Fruit fly (Drosophila melanogaster): ENCODE measurements around the gene ClpP.

The ClpP gene

DNA sequence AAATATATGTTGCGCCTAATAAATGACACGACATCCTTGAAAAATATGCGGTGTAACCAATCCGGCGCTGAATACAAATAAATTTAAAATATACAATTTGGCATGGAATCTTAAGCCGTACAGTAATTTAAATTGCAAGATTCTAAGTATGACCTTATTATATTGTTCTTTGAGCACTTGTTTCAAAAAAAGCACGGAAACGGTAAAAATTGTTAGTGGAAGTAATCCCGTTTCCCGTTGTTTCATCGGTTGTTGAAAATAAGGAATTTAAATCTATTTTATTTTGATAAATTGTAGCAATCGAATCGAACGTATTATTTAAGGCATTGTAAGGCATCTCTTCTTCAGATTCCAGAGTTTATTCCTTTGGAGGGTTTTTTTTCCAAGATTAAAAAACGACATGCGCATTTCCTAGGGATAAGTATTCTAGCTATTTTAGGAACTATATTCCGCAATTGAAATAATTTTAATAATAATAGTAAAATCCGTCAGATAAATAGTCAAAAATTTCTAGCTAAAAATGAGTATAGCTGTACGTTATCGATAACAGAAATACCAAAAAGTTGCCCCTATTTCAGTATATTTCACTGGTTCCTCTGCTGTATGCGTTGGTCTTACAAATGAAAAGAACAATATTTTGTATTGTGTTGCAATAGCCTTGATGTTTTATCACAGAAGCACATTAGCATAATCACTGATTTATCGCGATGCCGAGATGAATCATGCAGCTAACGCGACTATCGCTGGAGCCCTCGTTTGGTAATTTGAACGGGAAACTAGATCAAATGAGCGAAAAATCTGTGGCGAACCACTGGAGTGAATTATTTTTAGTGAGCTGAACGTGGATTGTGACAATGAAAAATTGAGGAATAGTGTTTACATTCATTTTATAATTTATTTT, 23.3 kb upstream of the ClpP start, which contains the start of gene GATAd:
Gene GATAd, plus strand, starts transcription at position 644 of the 901 bp plus-strand sequence.
- peak in 1 of 2 experiments; percentile 1 for TF ChIP-seq CTCF (optimal IDR thresholded peaks at IDR 0.05)
- TF ChIP-seq CG8478 (optimal IDR thresholded peaks at IDR 0.05): no peak

DNA sequence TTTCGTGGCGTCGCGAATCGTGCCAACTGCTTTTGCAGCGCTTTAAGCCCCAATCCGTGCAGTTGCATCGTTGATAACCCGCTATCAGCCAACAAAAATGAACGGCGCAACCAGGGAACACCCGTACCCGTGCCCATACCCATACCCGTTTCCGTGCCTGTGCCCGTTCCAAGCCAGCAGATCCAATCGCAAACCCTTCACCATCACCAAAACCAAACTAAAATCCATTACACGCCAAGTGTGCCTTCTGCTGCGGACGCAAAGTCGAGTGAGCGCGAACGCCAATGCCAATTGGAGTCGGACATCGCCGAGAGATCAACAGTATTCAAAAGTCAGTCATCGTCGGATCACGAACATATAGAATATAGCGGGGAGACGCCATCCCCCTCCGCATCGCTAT, 22.4 kb upstream of the ClpP start:
- no peak for TF ChIP-seq CG8478 (optimal IDR thresholded peaks at IDR 0.05)
- TF ChIP-seq CTCF (optimal IDR thresholded peaks at IDR 0.05): no peak

DNA sequence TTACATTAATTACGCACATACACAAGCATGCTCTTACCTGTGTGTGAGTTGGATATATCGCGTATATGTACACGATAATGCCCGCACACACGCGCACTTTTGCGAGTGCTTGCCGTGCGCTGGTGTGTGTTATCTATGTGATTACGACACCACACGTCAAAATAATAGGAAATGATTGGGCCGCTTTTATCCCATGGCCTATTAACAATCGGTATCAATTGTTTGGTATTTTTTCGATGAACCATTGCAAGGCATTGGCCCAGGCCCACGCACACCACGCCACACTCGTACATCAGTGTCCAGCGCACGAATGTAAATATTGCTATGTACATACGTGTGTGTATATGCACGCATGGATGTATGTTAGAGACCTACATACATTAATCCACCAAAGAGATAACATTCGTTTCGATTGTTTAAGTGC, 21.7 kb upstream of the ClpP start:
- TF ChIP-seq CTCF (optimal IDR thresholded peaks at IDR 0.05): no peak
- TF ChIP-seq CG8478 (optimal IDR thresholded peaks at IDR 0.05): no peak

DNA sequence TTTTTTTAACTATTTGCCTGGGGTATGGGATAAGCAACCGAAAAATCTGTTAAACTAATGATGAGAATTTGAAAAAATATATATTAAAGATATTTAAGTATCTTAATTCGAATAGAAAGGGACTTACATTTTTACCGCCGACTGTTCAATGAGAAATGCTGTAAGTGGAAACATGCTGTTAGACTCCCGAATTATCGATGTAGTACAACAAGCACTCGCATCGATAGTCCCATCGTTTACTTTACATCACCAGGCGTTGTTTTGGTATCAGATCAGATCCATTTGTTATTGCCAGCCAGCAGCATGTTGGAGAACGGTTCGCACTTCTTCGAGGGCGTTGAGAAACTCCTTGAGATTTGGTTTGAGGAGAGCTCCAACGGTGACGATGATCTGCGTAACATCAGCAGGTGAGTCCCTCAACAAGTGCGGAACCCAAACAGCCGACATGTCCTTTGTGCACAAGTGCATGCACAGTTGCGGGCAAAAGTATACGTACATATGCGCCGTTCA, 17.3 kb upstream of the ClpP start, which contains the start of gene SamDC:
Gene SamDC, plus strand, starts transcription at position 246 of the 510 bp plus-strand sequence.
- TF ChIP-seq CG8478 (optimal IDR thresholded peaks at IDR 0.05) (no peak), CTCF (optimal IDR thresholded peaks at IDR 0.05) (peak in 1 of 2 experiments; percentile 15)

DNA sequence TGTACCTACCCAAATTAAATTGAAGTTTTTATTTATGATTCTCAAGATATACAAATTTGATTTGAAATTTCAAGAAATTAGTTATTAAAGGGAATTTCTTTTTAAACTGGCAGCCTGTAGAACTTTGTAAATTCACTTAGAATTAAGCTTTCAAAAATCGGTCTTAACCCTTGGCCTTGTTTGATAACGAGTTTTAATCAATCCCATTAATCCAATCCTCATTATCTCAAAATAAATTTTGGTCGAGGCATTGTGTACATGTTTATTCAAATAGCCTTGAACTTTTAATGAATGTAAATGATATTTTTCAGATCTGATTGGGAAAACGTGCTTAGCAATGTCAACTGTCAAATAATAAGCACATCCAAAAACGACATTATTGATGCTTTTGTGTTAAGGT, 16.8 kb upstream of the ClpP start:
- TF ChIP-seq CG8478 (optimal IDR thresholded peaks at IDR 0.05): no peak
- TF ChIP-seq CTCF (optimal IDR thresholded peaks at IDR 0.05): no peak

DNA sequence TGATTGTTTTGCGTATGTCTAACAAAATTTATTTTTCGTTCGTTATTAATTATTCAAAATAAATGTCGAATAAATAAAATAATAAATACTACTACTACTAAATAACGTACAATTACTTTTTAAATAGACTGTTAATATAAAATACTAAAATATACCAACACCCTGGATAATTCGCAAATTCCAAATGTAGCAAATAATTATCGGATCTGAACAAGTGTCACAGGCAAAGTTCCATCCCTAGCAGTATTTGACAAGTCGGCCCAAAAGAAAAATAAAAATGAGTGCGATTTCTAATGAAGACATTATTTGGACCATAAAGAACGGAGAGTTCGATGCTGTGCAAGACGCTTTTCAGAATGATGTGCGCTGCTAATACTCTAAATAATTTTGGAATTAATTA, 15.2 kb upstream of the ClpP start, which contains the start of gene CG31715:
Gene CG31715, plus strand, starts transcription at position 212 of the 400 bp plus-strand sequence.
- TF ChIP-seq CG8478 (optimal IDR thresholded peaks at IDR 0.05) (no peak), CTCF (optimal IDR thresholded peaks at IDR 0.05) (no peak)

DNA sequence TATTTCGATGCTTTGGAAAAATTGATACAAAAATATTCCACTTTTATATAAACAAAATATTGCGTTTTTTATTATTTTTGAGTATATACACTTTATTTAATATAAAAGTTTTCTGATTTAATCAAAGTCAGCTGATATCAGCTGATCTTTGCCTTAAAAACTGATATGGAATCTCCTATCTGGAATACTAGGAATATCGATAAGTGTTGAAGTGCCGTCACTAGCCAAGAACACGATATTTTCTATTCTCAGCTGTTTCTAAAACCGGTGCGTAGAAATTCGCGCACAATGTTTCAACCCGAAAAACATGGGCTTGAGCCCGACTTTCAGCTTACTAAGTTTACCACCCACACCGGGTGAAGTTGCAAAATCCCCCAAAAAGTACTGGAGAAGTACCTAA, 14.1 kb upstream of the ClpP start, which contains the start of gene Sps2:
Gene Sps2, plus strand, starts transcription at position 124 of the 400 bp plus-strand sequence.
- TF ChIP-seq CG8478 (optimal IDR thresholded peaks at IDR 0.05) (no peak), CTCF (optimal IDR thresholded peaks at IDR 0.05) (no peak)

DNA sequence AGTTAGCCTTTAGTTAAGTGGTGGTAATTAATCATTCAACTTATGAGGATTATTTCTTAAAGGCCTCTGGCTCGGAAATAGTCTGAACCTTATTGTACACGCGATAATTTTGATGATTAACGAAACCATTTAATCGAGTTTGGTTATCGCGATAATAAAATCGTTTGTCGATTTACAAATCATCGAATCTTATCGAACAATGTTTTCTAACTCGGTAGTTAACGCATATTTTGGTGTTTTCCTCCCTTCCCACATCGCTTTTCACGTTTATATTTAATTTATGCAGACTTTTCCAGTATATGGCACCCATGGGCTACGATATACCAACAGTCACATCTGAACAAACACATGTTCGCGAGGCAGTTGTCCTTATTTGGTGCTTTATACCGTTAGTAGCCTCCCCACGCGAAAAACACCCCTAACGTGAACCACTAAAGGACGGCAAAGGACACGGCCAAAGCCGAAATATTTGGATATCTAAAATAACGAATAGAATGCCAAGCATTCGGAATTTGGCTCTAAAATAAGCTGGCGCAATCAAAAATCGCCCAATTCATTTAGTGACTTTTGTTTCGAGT, 12.5 kb upstream of the ClpP start, which contains the start of gene Frmd5:
Gene Frmd5, plus strand, starts transcription at position 414 of the 578 bp plus-strand sequence.
- TF ChIP-seq CTCF (optimal IDR thresholded peaks at IDR 0.05) (no peak), CG8478 (optimal IDR thresholded peaks at IDR 0.05) (no peak)

DNA sequence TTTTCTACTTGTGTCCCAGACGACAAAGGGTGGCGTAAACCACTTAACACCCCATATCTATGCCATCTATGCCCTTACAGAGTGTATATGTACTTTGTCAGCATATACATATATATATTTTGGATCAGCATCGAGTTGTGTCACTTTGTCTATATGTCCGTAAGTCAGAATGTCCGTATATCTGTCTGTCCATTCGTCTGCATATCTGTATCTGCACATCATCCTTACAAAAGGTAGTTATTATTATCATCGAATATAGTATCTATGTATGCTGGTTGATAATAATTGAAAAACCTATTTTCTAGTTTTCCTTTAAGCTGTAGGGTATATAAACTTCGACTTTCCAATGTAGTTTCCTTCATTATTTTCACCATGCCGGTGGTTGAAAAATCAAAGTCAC, 5.5 kb upstream of the ClpP start:
- TF ChIP-seq CG8478 (optimal IDR thresholded peaks at IDR 0.05) (no peak), CTCF (optimal IDR thresholded peaks at IDR 0.05) (no peak)

DNA sequence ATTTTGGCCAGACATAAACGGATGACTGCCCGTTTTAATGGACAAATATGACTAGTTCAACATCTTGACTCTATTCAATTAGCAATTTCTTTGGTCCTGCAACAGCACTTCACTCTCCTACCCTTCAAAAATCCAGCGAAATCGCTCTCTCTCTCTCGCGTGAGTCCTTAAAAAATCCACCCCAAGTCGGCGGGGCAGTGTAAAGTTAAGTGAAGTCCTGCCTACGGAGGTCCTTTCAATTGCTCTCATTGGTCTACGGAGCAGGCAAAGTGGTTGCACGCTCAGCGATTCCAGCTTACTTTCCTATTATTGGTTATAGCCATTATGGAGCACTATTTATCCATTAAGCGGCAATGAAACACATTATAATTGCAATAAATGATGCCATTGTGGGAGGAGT, 2.7 kb upstream of the ClpP start, which contains the start of gene CG34367:
Gene CG34367, minus strand, starts transcription at position 35 of the 400 bp plus-strand sequence.
- TF ChIP-seq CG8478 (optimal IDR thresholded peaks at IDR 0.05) (no peak), CTCF (optimal IDR thresholded peaks at IDR 0.05) (no peak)

DNA sequence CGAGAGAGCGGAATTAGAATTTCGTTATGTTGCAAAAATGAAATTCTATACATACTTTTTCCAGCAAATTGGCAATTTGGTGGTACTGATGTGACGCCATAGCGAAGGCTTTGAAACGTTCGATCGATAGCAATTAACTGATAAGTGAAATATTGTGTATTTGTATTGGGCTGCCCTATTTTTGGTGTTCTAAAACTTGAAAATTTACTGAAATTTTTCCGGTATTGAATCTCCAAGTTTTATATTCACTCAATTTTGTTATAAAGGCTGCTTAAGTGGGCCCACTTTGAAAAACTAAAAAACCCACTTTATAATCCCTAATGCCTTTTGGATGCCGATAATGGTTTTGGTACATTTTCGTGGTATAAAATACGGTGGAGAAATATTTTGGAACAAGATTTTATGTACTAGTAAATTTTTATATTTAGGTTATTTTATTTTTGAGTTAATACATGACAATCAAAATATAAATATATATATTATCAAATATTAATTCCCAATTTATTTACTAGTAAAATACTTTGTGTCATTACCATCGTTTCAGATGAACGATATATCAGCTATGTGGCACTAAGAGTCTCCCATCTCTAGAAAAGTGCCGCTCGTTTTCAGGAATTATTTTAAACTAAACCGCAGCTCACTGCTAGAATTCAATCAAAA, 5.9 kb downstream of the ClpP start, which contains the start of the genes Cand1 and pim:
Gene Cand1, minus strand, starts transcription at position 300 of the 660 bp plus-strand sequence.
Gene pim, plus strand, starts transcription at position 582 of the 660 bp plus-strand sequence.
- no peak for TF ChIP-seq CTCF (optimal IDR thresholded peaks at IDR 0.05)
- TF ChIP-seq CG8478 (optimal IDR thresholded peaks at IDR 0.05): no peak

DNA sequence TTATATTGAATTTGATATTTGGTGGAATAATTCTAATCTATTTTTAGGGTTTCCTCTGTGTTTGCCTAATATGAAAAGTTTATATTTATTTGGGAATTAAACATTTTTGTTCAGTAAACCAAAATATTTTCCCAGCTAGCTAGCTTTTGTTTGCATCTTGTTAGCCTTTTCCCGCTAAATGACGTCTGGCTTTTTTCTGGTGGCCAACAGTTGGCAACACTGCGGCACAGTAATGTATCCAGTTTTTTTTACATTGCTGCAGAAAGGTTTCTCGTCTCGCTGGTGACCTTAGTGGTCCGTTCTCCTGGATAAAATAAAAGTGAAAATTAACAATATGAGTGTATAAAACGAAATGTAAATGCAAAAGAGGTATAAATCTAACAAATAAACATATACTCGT, 7.6 kb downstream of the ClpP start, which contains the start of gene lft:
Gene lft, plus strand, starts transcription at position 243 of the 400 bp plus-strand sequence.
- no peak for TF ChIP-seq CTCF (optimal IDR thresholded peaks at IDR 0.05)
- TF ChIP-seq CG8478 (optimal IDR thresholded peaks at IDR 0.05): no peak

DNA sequence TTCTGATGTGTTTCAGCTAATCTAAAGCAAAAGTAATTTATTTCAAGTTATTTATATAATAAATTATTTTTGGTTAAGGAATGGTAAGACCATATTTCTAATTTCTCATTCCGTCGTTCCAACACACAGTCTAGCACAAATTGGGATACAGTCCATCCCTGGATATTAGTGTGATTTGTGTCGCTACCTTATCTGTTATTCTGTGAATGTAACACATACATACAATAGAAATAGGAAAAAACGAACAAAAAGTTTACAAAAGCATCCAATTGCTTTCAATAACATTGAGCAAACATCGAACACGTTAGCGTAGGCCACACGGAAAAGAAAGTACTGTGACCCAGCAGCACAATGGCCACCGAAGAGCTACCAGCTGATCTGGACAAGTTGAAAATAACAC, 9.9 kb downstream of the ClpP start, which contains the start of gene CG5056:
Gene CG5056, plus strand, starts transcription at position 168 of the 400 bp plus-strand sequence.
- no peak for TF ChIP-seq CG8478 (optimal IDR thresholded peaks at IDR 0.05)
- TF ChIP-seq CTCF (optimal IDR thresholded peaks at IDR 0.05): no peak

DNA sequence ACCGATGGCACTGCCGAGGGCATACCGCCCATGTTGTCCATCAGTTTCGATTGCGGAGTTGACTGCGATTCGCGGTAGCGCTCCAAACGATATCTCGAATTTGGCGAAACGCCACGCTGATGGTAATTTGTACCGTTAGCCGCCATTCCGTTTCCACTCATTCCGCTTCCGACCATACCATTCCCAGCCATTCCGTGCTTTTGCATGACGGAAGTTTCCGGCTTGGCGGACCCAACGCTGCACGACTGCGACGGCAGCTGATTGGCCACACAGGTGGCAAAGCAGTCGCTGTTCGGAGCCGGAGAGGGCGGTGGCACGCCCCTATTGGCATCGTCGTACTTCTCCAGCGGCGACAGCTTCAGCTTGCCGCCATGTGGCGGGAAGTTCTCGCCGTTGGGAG, 15.7 kb downstream of the ClpP start:
- TF ChIP-seq CTCF (optimal IDR thresholded peaks at IDR 0.05) (no peak), CG8478 (optimal IDR thresholded peaks at IDR 0.05) (no peak)

All from S2 (cell line).